Worm (Caenorhabditis elegans): ENCODE measurements around the gene acr-9.

DNA sequence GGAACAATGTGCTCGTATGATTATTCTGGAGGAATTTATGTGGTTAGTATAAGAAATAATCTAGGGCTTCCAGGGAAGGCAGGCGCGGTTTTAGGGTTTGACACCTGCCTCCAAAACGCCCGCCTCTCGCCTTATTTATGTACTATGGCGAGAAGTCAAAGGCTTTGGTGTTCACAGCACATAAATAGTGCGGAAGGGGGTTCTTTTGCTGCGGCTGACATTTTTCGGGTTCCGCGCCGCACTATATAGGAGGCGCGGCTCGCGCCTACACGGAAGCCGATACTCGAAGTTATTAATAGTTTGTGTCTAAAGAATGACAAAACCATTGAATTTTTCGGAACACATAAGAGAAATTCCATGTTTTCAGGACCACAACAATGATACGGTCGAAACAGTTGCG is 43.6 kb upstream of the acr-9 start:
- TF ChIP-seq aly-2 (tag; optimal IDR thresholded peaks at IDR 0.05) (no peak), pha-4 (GFP tag; IDR thresholded peaks at IDR 0.05) (no peak), pha-4 (tag; optimal IDR thresholded peaks at IDR 0.05) (no peak), zag-1 (tag; optimal IDR thresholded peaks at IDR 0.05) (no peak)

Data from whole organism, L4 larva.